Worm (Caenorhabditis elegans): ENCODE measurements around the gene C29G2.6.

DNA sequence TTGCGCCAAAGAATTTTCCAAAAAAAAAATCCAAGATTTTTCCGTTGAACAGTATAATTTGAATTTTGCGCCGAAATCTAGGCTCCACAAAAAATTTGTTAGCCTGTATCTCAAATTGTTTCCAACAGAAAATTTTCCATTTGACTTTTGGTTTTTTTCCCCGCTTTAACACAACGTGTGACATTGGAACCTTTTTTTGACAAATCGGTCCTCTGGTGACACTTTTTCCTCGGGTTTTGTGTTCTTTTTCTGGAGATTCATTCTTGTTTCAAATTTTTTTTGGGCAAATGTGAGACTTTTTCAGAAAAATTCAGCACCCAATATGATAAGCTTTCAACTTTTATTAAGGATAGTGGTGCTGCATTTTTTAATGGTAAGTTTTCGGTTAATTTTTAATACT lies 22.6 kb upstream of the C29G2.6 start, which contains the start of gene acr-17:
- TF ChIP-seq ama-1 (optimal IDR thresholded peaks at IDR 0.05) (no peak), tbx-37 (GFP tag; conservative IDR thresholded peaks at IDR 0.05) (no peak), pes-1 (GFP tag; IDR thresholded peaks at IDR 0.05) (no peak), aly-1 (tag; optimal IDR thresholded peaks at IDR 0.05) (no peak), sea-1 (GFP tag; conservative IDR thresholded peaks at IDR 0.05) (no peak), flt-1 (GFP tag; IDR thresholded peaks at IDR 0.05) (no peak), hnd-1 (tag; optimal IDR thresholded peaks at IDR 0.05) (no peak), F13C5.2 (tag; optimal IDR thresholded peaks at IDR 0.05) (no peak), ceh-36 (tag; optimal IDR thresholded peaks at IDR 0.05) (no peak), hmg-4 (GFP tag; optimal IDR thresholded peaks at IDR 0.05) (no peak), hmbx-1 (tag; optimal IDR thresholded peaks at IDR 0.05) (no peak), tra-4 (tag; optimal IDR thresholded peaks at IDR 0.05) (no peak), scrt-1 (GFP tag; IDR thresholded peaks at IDR 0.05) (no peak), ceh-13 (GFP tag; optimal IDR thresholded peaks at IDR 0.05) (no peak)

Data from whole organism, early embryonic.